Fruit fly (Drosophila melanogaster) whole organism, wandering third instar larva: ENCODE results near the gene m-cup.

ENCODE experiments used
- Abd-B ChIP-seq: fragments of >200 bp; optimal IDR thresholded peaks from 2 replicates; lab custom pipeline; 2017; ENCODE audit warnings: missing biosample characterization, missing genetic modification characterization
- CG32264 ChIP-seq: fragments of 200-800 bp; sonication (Bioruptor generic); optimal IDR thresholded peaks from 2 replicates; lab custom pipeline; 2016; ENCODE audit warnings: missing biosample characterization, missing genetic modification characterization
- CG9705 ChIP-seq: fragments of 200-800 bp; sonication (Bioruptor generic); optimal IDR thresholded peaks from 2 replicates; lab custom pipeline; 2018; ENCODE audit warnings: missing biosample characterization, mild to moderate bottlenecking, missing genetic modification characterization
- CrebA ChIP-seq: fragments of 200-800 bp; sonication (Bioruptor generic); optimal IDR thresholded peaks from 2 replicates; lab custom pipeline; 2016; ENCODE audit warnings: missing biosample characterization, mild to moderate bottlenecking, missing genetic modification characterization, borderline replicate concordance
- Dfd ChIP-seq: fragments of >200 bp; optimal IDR thresholded peaks from 2 replicates; lab custom pipeline; 2017; ENCODE audit warnings: missing biosample characterization, missing genetic modification characterization
- Dif ChIP-seq: fragments of 200-275, 200-300 bp; sonication (Bioruptor generic); optimal IDR thresholded peaks from 2 replicates; lab custom pipeline; 2018; ENCODE audit warnings: missing biosample characterization, missing genetic modification characterization; ENCODE audit not compliant: partially characterized antibody
- GATAd ChIP-seq: sonication (Bioruptor generic); optimal IDR thresholded peaks from 2 replicates; lab custom pipeline; 2016; ENCODE audit warnings: missing biosample characterization, missing genetic modification characterization
- HLH106 ChIP-seq: fragments of 200-800 bp; optimal IDR thresholded peaks from 3 replicates; lab custom pipeline; 2019; ENCODE audit warnings: missing biosample characterization, mild to moderate bottlenecking, missing genetic modification characterization, moderate library complexity
- Hnf4 ChIP-seq: fragments of 200-800 bp; sonication (Bioruptor generic); optimal IDR thresholded peaks from 2 replicates; lab custom pipeline; 2016; ENCODE audit warnings: missing biosample characterization, mild to moderate bottlenecking, missing genetic modification characterization
- Hr78 ChIP-seq: fragments of >200 bp; optimal IDR thresholded peaks from 2 replicates; lab custom pipeline; 2017; ENCODE audit warnings: missing biosample characterization, missing genetic modification characterization
- Hr83 ChIP-seq: fragments of 200-300 bp; sonication (Bioruptor generic); optimal IDR thresholded peaks from 2 replicates; lab custom pipeline; 2016; ENCODE audit warnings: missing biosample characterization, mild to moderate bottlenecking, missing genetic modification characterization, moderate library complexity; ENCODE audit not compliant: poor library complexity, severe bottlenecking
- Jra ChIP-seq: sonication (Bioruptor generic); optimal IDR thresholded peaks from 2 replicates; lab custom pipeline; 2016; ENCODE audit warnings: missing biosample characterization, missing genetic modification characterization
- Mio ChIP-seq: sonication (Bioruptor generic); optimal IDR thresholded peaks from 2 replicates; lab custom pipeline; 2016; ENCODE audit warnings: missing biosample characterization, missing genetic modification characterization
- Myc ChIP-seq: fragments of >200 bp; optimal IDR thresholded peaks from 2 replicates; lab custom pipeline; 2017
- N ChIP-seq: fragments of >200 bp; optimal IDR thresholded peaks from 2 replicates; lab custom pipeline; 2018; ENCODE audit warnings: missing biosample characterization, missing external identifiers, missing genetic modification characterization
- OdsH ChIP-seq: fragments of 200-800 bp; sonication (Bioruptor generic); optimal IDR thresholded peaks from 2 replicates; lab custom pipeline; 2016; ENCODE audit warnings: missing biosample characterization, mild to moderate bottlenecking, missing genetic modification characterization
- Rel ChIP-seq, 2 experiments: fragments of 200-800 bp; sonication (Bioruptor generic) in 1 of 2; optimal IDR thresholded peaks; 2 replicates in 1 of 2; 3 replicates in 1 of 2; lab custom pipeline; 2016 to 2019; ENCODE audit warnings: mild to moderate bottlenecking in 2 of 2, missing biosample characterization in 2 of 2, missing genetic modification characterization in 2 of 2, moderate library complexity in 1 of 2
- Sp1 ChIP-seq: fragments of 200-800 bp; sonication (Bioruptor generic); optimal IDR thresholded peaks from 3 replicates; lab custom pipeline; 2019; ENCODE audit warnings: missing biosample characterization, mild to moderate bottlenecking, missing genetic modification characterization, moderate library complexity
- Vsx2 ChIP-seq: fragments of 200-300, 225-300 bp; sonication (Bioruptor generic); optimal IDR thresholded peaks from 2 replicates; lab custom pipeline; 2018; ENCODE audit warnings: missing biosample characterization, missing genetic modification characterization; ENCODE audit not compliant: partially characterized antibody
- br ChIP-seq: fragments of 200-800 bp; sonication (Bioruptor generic); optimal IDR thresholded peaks from 2 replicates; lab custom pipeline; 2016; ENCODE audit warnings: missing biosample characterization, missing genetic modification characterization
- brk ChIP-seq: fragments of 200-800 bp; sonication (Bioruptor generic); optimal IDR thresholded peaks from 2 replicates; lab custom pipeline; 2016; ENCODE audit warnings: missing biosample characterization, mild to moderate bottlenecking, missing genetic modification characterization
- dl ChIP-seq, 2 experiments: fragments of 175-275, 200-275 bp in 1 of 2; fragments of 200-275 bp in 1 of 2; sonication (Bioruptor generic); optimal IDR thresholded peaks; lab custom pipeline; 2018; ENCODE audit warnings: mild to moderate bottlenecking in 2 of 2, missing biosample characterization in 2 of 2, missing genetic modification characterization in 2 of 2, moderate library complexity in 2 of 2; ENCODE audit not compliant: partially characterized antibody in 2 of 2, insufficient read depth in 1 of 2
- dmrt93B ChIP-seq: fragments of 200-800 bp; sonication (Bioruptor generic); optimal IDR thresholded peaks from 2 replicates; lab custom pipeline; 2018; ENCODE audit warnings: missing biosample characterization, mild to moderate bottlenecking, missing genetic modification characterization
- dsf ChIP-seq: sonication (Bioruptor generic); optimal IDR thresholded peaks from 2 replicates; lab custom pipeline; 2016; ENCODE audit warnings: missing biosample characterization, missing genetic modification characterization, borderline replicate concordance
- ey ChIP-seq: fragments of 200-800 bp; sonication (Bioruptor generic); optimal IDR thresholded peaks from 2 replicates; lab custom pipeline; 2016; ENCODE audit warnings: missing biosample characterization, missing genetic modification characterization
- foxo ChIP-seq, 2 experiments: fragments of 200-800 bp; sonication (Bioruptor generic); optimal IDR thresholded peaks; 2 replicates in 1 of 2; 3 replicates in 1 of 2; lab custom pipeline; 2016 to 2017; ENCODE audit warnings: missing biosample characterization in 2 of 2, missing genetic modification characterization in 2 of 2
- fru ChIP-seq: fragments of 200-800 bp; sonication (Bioruptor generic); optimal IDR thresholded peaks from 3 replicates; lab custom pipeline; 2016; ENCODE audit warnings: missing biosample characterization, mild to moderate bottlenecking, missing genetic modification characterization
- h ChIP-seq: fragments of 200-800 bp; sonication (Bioruptor generic); optimal IDR thresholded peaks from 3 replicates; lab custom pipeline; 2016; ENCODE audit warnings: missing biosample characterization, mild to moderate bottlenecking, missing genetic modification characterization
- jim ChIP-seq: fragments of 175-275, 200-325 bp; sonication (Bioruptor generic); optimal IDR thresholded peaks from 2 replicates; lab custom pipeline; 2016; ENCODE audit warnings: missing biosample characterization, mild to moderate bottlenecking, missing genetic modification characterization
- lola ChIP-seq: fragments of >200 bp; optimal IDR thresholded peaks from 2 replicates; lab custom pipeline; 2017; ENCODE audit warnings: missing biosample characterization, missing genetic modification characterization
- pan ChIP-seq: fragments of >200 bp; optimal IDR thresholded peaks from 2 replicates; lab custom pipeline; 2017
- psq ChIP-seq: fragments of 200-800 bp; sonication (Bioruptor generic); optimal IDR thresholded peaks from 3 replicates; lab custom pipeline; 2017; ENCODE audit warnings: missing biosample characterization, mild to moderate bottlenecking, missing genetic modification characterization, moderate library complexity
- rgr ChIP-seq: fragments of 200-800 bp; sonication (Bioruptor generic); optimal IDR thresholded peaks from 3 replicates; lab custom pipeline; 2016; ENCODE audit warnings: missing biosample characterization, mild to moderate bottlenecking, missing genetic modification characterization
- sage ChIP-seq: fragments of 200-800 bp; sonication (Bioruptor generic); optimal IDR thresholded peaks from 2 replicates; lab custom pipeline; 2016; ENCODE audit warnings: missing biosample characterization, mild to moderate bottlenecking, missing genetic modification characterization
- sv ChIP-seq: fragments of 200-800 bp; sonication (Bioruptor generic); optimal IDR thresholded peaks from 3 replicates; lab custom pipeline; 2016; ENCODE audit warnings: missing biosample characterization, missing genetic modification characterization
- tai ChIP-seq: sonication (Bioruptor generic); optimal IDR thresholded peaks from 2 replicates; lab custom pipeline; 2016; ENCODE audit warnings: missing biosample characterization, missing genetic modification characterization
- usp ChIP-seq: fragments of >200 bp; optimal IDR thresholded peaks from 2 replicates; lab custom pipeline; 2017; ENCODE audit warnings: missing biosample characterization, missing genetic modification characterization
- woc ChIP-seq: sonication (Bioruptor generic); optimal IDR thresholded peaks from 2 replicates; lab custom pipeline; 2016; ENCODE audit warnings: missing biosample characterization, mild to moderate bottlenecking, missing genetic modification characterization

Gene m-cup

dm6 chr3R:17192009-17192408 lies 42.8 kb upstream of the m-cup start:
- TF ChIP-seq tai (GFP tag; lab: Kevin White, UChicago): no peak
- no peak for TF ChIP-seq sv (GFP tag; lab: Kevin White, UChicago)
- TF ChIP-seq sage (GFP tag; lab: Kevin White, UChicago): no peak
- TF ChIP-seq dl (GFP tag; optimal IDR thresholded peaks at IDR 0.05; lab: Kevin White, UChicago; ENCODE audit: insufficient read depth in 1 of 2, partially characterized antibody in 2 of 2): no peak
- TF ChIP-seq jim: no peak
- no peak for TF ChIP-seq Vsx2
- TF ChIP-seq dsf (GFP tag; lab: Kevin White, UChicago): no peak
- TF ChIP-seq rgr: no peak
- no peak for TF ChIP-seq Jra
- TF ChIP-seq psq (GFP tag; lab: Kevin White, UChicago): no peak
- TF ChIP-seq Abd-B (GFP tag; lab: Kevin White, UChicago): no peak
- TF ChIP-seq h (GFP tag; lab: Kevin White, UChicago): no peak

dm6 chr3R:17178140-17178539 lies 28.9 kb upstream of the m-cup start:
- TF ChIP-seq jim (no peak), dsf (GFP tag; lab: Kevin White, UChicago) (no peak), Hr83 (GFP tag; lab: Kevin White, UChicago) (no peak), rgr (no peak), HLH106 (tag; lab: Kevin White, UChicago) (no peak), dl (GFP tag; optimal IDR thresholded peaks at IDR 0.05; lab: Kevin White, UChicago; ENCODE audit: insufficient read depth in 1 of 2, partially characterized antibody in 2 of 2) (no peak), sage (GFP tag; lab: Kevin White, UChicago) (no peak), N (GFP tag; lab: Kevin White, UChicago) (no peak), Sp1 (GFP tag; lab: Kevin White, UChicago) (no peak), CrebA (no peak), dmrt93B (GFP tag; lab: Kevin White, UChicago) (no peak), Hnf4 (GFP tag; lab: Kevin White, UChicago) (no peak), GATAd (GFP tag; lab: Kevin White, UChicago) (no peak), tai (GFP tag; lab: Kevin White, UChicago) (no peak), Myc (no peak), psq (GFP tag; lab: Kevin White, UChicago) (no peak), Vsx2 (no peak), brk (GFP tag; lab: Kevin White, UChicago) (no peak)

dm6 chr3R:17151376-17152026 lies 2.3 kb upstream of the m-cup start, which contains the start of gene CG5292:
Gene CG5292 (plus strand): TSS chr3R:17151861.
- peak; percentile 56 for TF ChIP-seq fru (GFP tag; lab: Kevin White, UChicago)
- TF ChIP-seq foxo (GFP tag; optimal IDR thresholded peaks at IDR 0.05; lab: Kevin White, UChicago): peak in 1 of 2 experiments; percentile 72
- peak; percentile 57 for TF ChIP-seq HLH106 (tag; lab: Kevin White, UChicago)
- peak; percentile 67 for TF ChIP-seq sv (GFP tag; lab: Kevin White, UChicago)
- TF ChIP-seq rgr: peak; percentile 79
- no peak for TF ChIP-seq brk (GFP tag; lab: Kevin White, UChicago)
- no peak for TF ChIP-seq dl (GFP tag; optimal IDR thresholded peaks at IDR 0.05; lab: Kevin White, UChicago; ENCODE audit: insufficient read depth in 1 of 2, partially characterized antibody in 2 of 2)
- no peak for TF ChIP-seq Abd-B (GFP tag; lab: Kevin White, UChicago)
- TF ChIP-seq dsf (GFP tag; lab: Kevin White, UChicago): no peak
- no peak for TF ChIP-seq CG32264
- no peak for TF ChIP-seq usp
- no peak for TF ChIP-seq Rel (GFP tag; optimal IDR thresholded peaks at IDR 0.05; lab: Kevin White, UChicago)
- peak; percentile 96 for TF ChIP-seq Rel (tag; optimal IDR thresholded peaks at IDR 0.05; lab: Kevin White, UChicago)
- peak; percentile 53 for TF ChIP-seq ey (GFP tag; lab: Kevin White, UChicago)
- TF ChIP-seq Dif (GFP tag; lab: Kevin White, UChicago): no peak
- no peak for TF ChIP-seq CrebA
- peak; percentile 26 for TF ChIP-seq Jra
- TF ChIP-seq Mio: no peak
- no peak for TF ChIP-seq sage (GFP tag; lab: Kevin White, UChicago)
- TF ChIP-seq Sp1 (GFP tag; lab: Kevin White, UChicago): peak; percentile 61
- no peak for TF ChIP-seq dmrt93B (GFP tag; lab: Kevin White, UChicago)
- TF ChIP-seq Dfd (GFP tag; lab: Kevin White, UChicago): no peak
- TF ChIP-seq woc: peak; percentile 50
- no peak for TF ChIP-seq Vsx2
- TF ChIP-seq jim: no peak
- TF ChIP-seq Myc: peak; percentile 34
- TF ChIP-seq pan (lab: Kevin White, UChicago): no peak
- TF ChIP-seq Hr83 (GFP tag; lab: Kevin White, UChicago): peak; percentile 76
- TF ChIP-seq h (GFP tag; lab: Kevin White, UChicago): peak; percentile 72
- peak; percentile 54 for TF ChIP-seq OdsH (GFP tag; lab: Kevin White, UChicago)
- no peak for TF ChIP-seq Hnf4 (GFP tag; lab: Kevin White, UChicago)
- no peak for TF ChIP-seq GATAd (GFP tag; lab: Kevin White, UChicago)
- TF ChIP-seq CG9705 (GFP tag; lab: Kevin White, UChicago): no peak
- peak; percentile 55 for TF ChIP-seq br
- TF ChIP-seq N (GFP tag; lab: Kevin White, UChicago): no peak
- TF ChIP-seq psq (GFP tag; lab: Kevin White, UChicago): peak; percentile 34
- no peak for TF ChIP-seq Hr78 (GFP tag; lab: Kevin White, UChicago)
- TF ChIP-seq lola: no peak
- TF ChIP-seq tai (GFP tag; lab: Kevin White, UChicago): no peak
